Worm (Caenorhabditis elegans) whole organism, L1 larva: Measurements from ENCODE around the gene rle-1.
A peak's percentile ranks its signal among the peaks of the same experiment; 100 is the strongest.

Source experiments
- C04F5.9 ChIP-seq: sonication (generic microtip); optimal IDR thresholded peaks from 2 replicates; lab custom pipeline; 2016; ENCODE audit warnings: missing genetic modification characterization, missing compliant biosample characterization
- ceh-88 ChIP-seq: fragments of 200-800 bp; sonication (Bioruptor generic); IDR thresholded peaks from 2 replicates; pipeline ENCODE4 v1.3.6; 2022; ENCODE audit warnings: missing genetic modification characterization, missing compliant biosample characterization
- ceh-90 ChIP-seq: sonication (generic microtip); optimal IDR thresholded peaks from 2 replicates; lab custom pipeline; 2016; ENCODE audit warnings: missing genetic modification characterization, missing compliant biosample characterization
- dsc-1 ChIP-seq: sonication (generic microtip); optimal IDR thresholded peaks from 2 replicates; lab custom pipeline; 2016; ENCODE audit warnings: mild to moderate bottlenecking, missing genetic modification characterization, missing compliant biosample characterization
- efl-1 ChIP-seq, 4 experiments: fragments of 150-350 bp; optimal IDR thresholded peaks in 3 of 4; peaks in 1 of 4; 1 replicate in 1 of 4; 2 replicates in 3 of 4; lab custom pipeline; 2014; ENCODE audit warnings: missing biosample characterization in 2 of 4, missing genetic modification characterization in 2 of 4, missing genetic modification reagents in 2 of 4
- elt-3 ChIP-seq, 6 experiments: fragments of 150-350 bp in 1 of 6; sonication (generic microtip); optimal IDR thresholded peaks; 2 replicates each; lab custom pipeline; 2017 to 2018; ENCODE audit warnings: missing biosample characterization in 6 of 6, missing genetic modification characterization in 6 of 6, inconsistent platforms in 1 of 6
- fkh-10 ChIP-seq: sonication (generic microtip); optimal IDR thresholded peaks from 2 replicates; lab custom pipeline; 2017; ENCODE audit warnings: missing biosample characterization, missing genetic modification reagents, missing genetic modification characterization
- fkh-8 ChIP-seq: sonication (generic microtip); optimal IDR thresholded peaks from 2 replicates; lab custom pipeline; 2016; ENCODE audit warnings: mild to moderate bottlenecking, missing genetic modification characterization, missing compliant biosample characterization
- fos-1 ChIP-seq: fragments of 150-350 bp; optimal IDR thresholded peaks from 2 replicates; lab custom pipeline; 2014; ENCODE audit warnings: missing biosample characterization, missing genetic modification characterization
- hlh-4 ChIP-seq: sonication (generic microtip); optimal IDR thresholded peaks from 2 replicates; lab custom pipeline; 2016; ENCODE audit warnings: mild to moderate bottlenecking, missing genetic modification characterization, missing compliant biosample characterization
- irx-1 ChIP-seq: sonication (generic microtip); optimal IDR thresholded peaks from 2 replicates; lab custom pipeline; 2016; ENCODE audit warnings: missing genetic modification characterization, missing compliant biosample characterization
- lin-14 ChIP-seq: fragments of 200-800 bp; sonication (Bioruptor generic); optimal IDR thresholded peaks from 2 replicates; lab custom pipeline; 2018; ENCODE audit warnings: mild to moderate bottlenecking, missing genetic modification characterization, moderate library complexity, missing compliant biosample characterization
- lin-15B ChIP-seq: fragments of 150-350 bp; sonication (generic microtip); optimal IDR thresholded peaks from 3 replicates; lab custom pipeline; 2014; ENCODE audit warnings: missing biosample characterization, missing genetic modification characterization
- mef-2 ChIP-seq: fragments of 150-350 bp; optimal IDR thresholded peaks from 2 replicates; lab custom pipeline; 2014; ENCODE audit warnings: missing biosample characterization, missing genetic modification characterization
- nhr-11 ChIP-seq: fragments of 150-350 bp; optimal IDR thresholded peaks from 2 replicates; lab custom pipeline; 2014; ENCODE audit warnings: missing biosample characterization, missing genetic modification characterization
- nhr-19 ChIP-seq: fragments of 200-800 bp; sonication (Bioruptor generic); conservative IDR thresholded peaks from 2 replicates; pipeline ENCODE4 v1.3.6; 2022; ENCODE audit warnings: missing genetic modification characterization, missing compliant biosample characterization
- nhr-28 ChIP-seq: fragments of 150-350 bp; optimal IDR thresholded peaks from 2 replicates; lab custom pipeline; 2014; ENCODE audit warnings: missing biosample characterization, missing genetic modification characterization
- nhr-47 ChIP-seq: sonication (generic microtip); optimal IDR thresholded peaks from 2 replicates; lab custom pipeline; 2016; ENCODE audit warnings: mild to moderate bottlenecking, missing genetic modification characterization, moderate library complexity, missing compliant biosample characterization
- nhr-76 ChIP-seq: sonication (generic microtip); optimal IDR thresholded peaks from 2 replicates; lab custom pipeline; 2017; ENCODE audit warnings: missing biosample characterization, missing genetic modification characterization
- nhr-77 ChIP-seq: fragments of 150-350 bp; optimal IDR thresholded peaks from 2 replicates; lab custom pipeline; 2014; ENCODE audit warnings: missing biosample characterization, missing genetic modification characterization
- nhr-85 ChIP-seq: sonication (generic microtip); peaks from one replicate; lab custom pipeline; 2016; ENCODE audit warnings: missing genetic modification characterization, inconsistent platforms, missing compliant biosample characterization
- pag-3 ChIP-seq: sonication (generic microtip); optimal IDR thresholded peaks from 2 replicates; lab custom pipeline; 2017; ENCODE audit warnings: missing genetic modification characterization, mild to moderate bottlenecking, missing compliant biosample characterization, antibody characterized with exemption, borderline replicate concordance; ENCODE audit not compliant: insufficient read depth
- rnt-1 ChIP-seq: sonication (generic microtip); optimal IDR thresholded peaks from 2 replicates; lab custom pipeline; 2016; ENCODE audit warnings: mild to moderate bottlenecking, missing genetic modification characterization, moderate library complexity, missing compliant biosample characterization
- snpc-4 ChIP-seq: fragments of 150-350 bp; optimal IDR thresholded peaks from 2 replicates; lab custom pipeline; 2014; ENCODE audit warnings: missing biosample characterization, missing genetic modification characterization
- snu-23 ChIP-seq: sonication (generic microtip); optimal IDR thresholded peaks from 2 replicates; lab custom pipeline; 2016; ENCODE audit warnings: missing genetic modification characterization, missing compliant biosample characterization
- sox-4 ChIP-seq: sonication (generic microtip); optimal IDR thresholded peaks from 2 replicates; lab custom pipeline; 2016; ENCODE audit warnings: missing genetic modification characterization, missing compliant biosample characterization
- unc-30 ChIP-seq: sonication (generic microtip); optimal IDR thresholded peaks from 2 replicates; lab custom pipeline; 2017; ENCODE audit warnings: missing biosample characterization, missing genetic modification characterization
- unc-62 ChIP-seq: fragments of 150-350 bp; optimal IDR thresholded peaks from 2 replicates; lab custom pipeline; 2014; ENCODE audit warnings: missing biosample characterization, missing genetic modification reagents, missing genetic modification characterization
- unc-86 ChIP-seq: sonication (generic microtip); optimal IDR thresholded peaks from 2 replicates; lab custom pipeline; 2016; ENCODE audit warnings: missing genetic modification characterization, missing compliant biosample characterization
- unc-98 ChIP-seq: fragments of 200-800 bp; sonication (Bioruptor generic); IDR thresholded peaks from 2 replicates; pipeline ENCODE4 v1.3.6; 2022; ENCODE audit warnings: missing genetic modification characterization, missing compliant biosample characterization
- xbp-1 ChIP-seq: sonication (generic microtip); optimal IDR thresholded peaks from 2 replicates; lab custom pipeline; 2016; ENCODE audit warnings: missing genetic modification characterization, missing compliant biosample characterization
- zip-4 ChIP-seq: fragments of 200-800 bp; sonication (Bioruptor generic); optimal IDR thresholded peaks from 2 replicates; lab custom pipeline; 2018; ENCODE audit warnings: mild to moderate bottlenecking, missing genetic modification characterization, moderate library complexity, missing compliant biosample characterization

rle-1 gene

ce11 chrIII:10933331-10933730 lies 2.7 kb upstream of the rle-1 start, which contains the start of gene M142.8:
Gene M142.8, plus strand, starts transcription at chrIII:10933631.
- TF ChIP-seq nhr-76 (tag; lab: Kevin White, UChicago) (no peak), snpc-4 (tag; lab: Kevin White, UChicago) (no peak), nhr-77 (tag; lab: Kevin White, UChicago) (no peak), C04F5.9 (tag; lab: Kevin White, UChicago) (no peak)

- no peak for TF ChIP-seq nhr-11 (tag; lab: Kevin White, UChicago)
- no peak for TF ChIP-seq fkh-10
- TF ChIP-seq unc-62 (GFP tag; lab: Kevin White, UChicago): no peak
- TF ChIP-seq zip-4 (GFP tag; lab: Kevin White, UChicago): no peak
- TF ChIP-seq nhr-28 (tag; lab: Kevin White, UChicago): no peak
- TF ChIP-seq unc-98 (GFP tag; lab: Robert Waterston, UW): no peak
- TF ChIP-seq C04F5.9 (tag; lab: Kevin White, UChicago): no peak
- no peak for TF ChIP-seq rnt-1
- no peak for TF ChIP-seq lin-15B (tag; lab: Kevin White, UChicago)
- no peak for TF ChIP-seq irx-1 (tag; lab: Kevin White, UChicago)
These were observed 3.1 kb downstream of the rle-1 start for ce11 chrIII:10939184-10939583.

ce11 chrIII:10942905-10943304 lies 6.9 kb downstream of the rle-1 start:
- TF ChIP-seq lin-15B (tag; lab: Kevin White, UChicago): no peak
- no peak for TF ChIP-seq efl-1 (optimal IDR thresholded peaks at IDR 0.05; lab: Kevin White, UChicago)
- TF ChIP-seq efl-1 (GFP tag; optimal IDR thresholded peaks at IDR 0.05 in 1 of 2; lab: Kevin White, UChicago): peak in 1 of 2 experiments; percentile 7

- TF ChIP-seq hlh-4 (tag; lab: Kevin White, UChicago) (no peak), efl-1 (optimal IDR thresholded peaks at IDR 0.05; lab: Kevin White, UChicago) (no peak), efl-1 (GFP tag; optimal IDR thresholded peaks at IDR 0.05 in 1 of 2; lab: Kevin White, UChicago) (peak in 1 of 2 experiments; percentile 30)
These were observed 9.5 kb downstream of the rle-1 start for ce11 chrIII:10945537-10945936.

ce11 chrIII:10947155-10947554 lies 11.1 kb downstream of the rle-1 start, which contains the start of gene strd-1:
Gene strd-1, plus strand, starts transcription at chrIII:10947455.
- TF ChIP-seq nhr-85 (no peak), nhr-19 (GFP tag; lab: Robert Waterston, UW) (no peak), unc-62 (GFP tag; lab: Kevin White, UChicago) (no peak), lin-14 (no peak), C04F5.9 (tag; lab: Kevin White, UChicago) (no peak), sox-4 (no peak)
- TF ChIP-seq, all 84 proteins: peak for 0

- TF ChIP-seq dsc-1 (tag; lab: Kevin White, UChicago) (no peak), pag-3 (no peak), unc-30 (tag; lab: Kevin White, UChicago) (no peak), hlh-4 (tag; lab: Kevin White, UChicago) (no peak), elt-3 (tag; optimal IDR thresholded peaks at IDR 0.05; lab: Kevin White, UChicago) (no peak), nhr-28 (tag; lab: Kevin White, UChicago) (no peak), snu-23 (GFP tag; lab: Kevin White, UChicago) (no peak), sox-4 (no peak), nhr-76 (tag; lab: Kevin White, UChicago) (no peak), ceh-88 (no peak), fos-1 (no peak), unc-86 (tag; lab: Kevin White, UChicago) (no peak), mef-2 (tag; lab: Kevin White, UChicago) (no peak), xbp-1 (tag; lab: Kevin White, UChicago) (no peak), fkh-8 (tag; lab: Kevin White, UChicago) (no peak), nhr-47 (tag; lab: Kevin White, UChicago) (no peak), nhr-19 (GFP tag; lab: Robert Waterston, UW) (no peak), snpc-4 (tag; lab: Kevin White, UChicago) (no peak), nhr-85 (no peak), ceh-90 (tag; lab: Kevin White, UChicago) (no peak)
These were observed 15.7 kb downstream of the rle-1 start for ce11 chrIII:10951713-10952112.
